Worm (Caenorhabditis elegans) whole organism, L3 larva: ENCODE data around the gene hsp-6.
A peak's percentile ranks its signal among the peaks of the same experiment; 100 is the strongest.

ENCODE experiments used
- R02D3.7 ChIP-seq: fragments of 150-350 bp; optimal IDR thresholded peaks from 2 replicates; lab custom pipeline; 2014; ENCODE audit warnings: missing biosample characterization, missing genetic modification characterization
- ZK546.5 ChIP-seq: sonication (generic microtip); optimal IDR thresholded peaks from 2 replicates; lab custom pipeline; 2017; ENCODE audit warnings: missing biosample characterization, missing genetic modification characterization
- ama-1 ChIP-seq: fragments of 150-350 bp; optimal IDR thresholded peaks from 2 replicates; lab custom pipeline; 2018
- ceh-16 ChIP-seq: sonication (generic microtip); optimal IDR thresholded peaks from 2 replicates; lab custom pipeline; 2017; ENCODE audit warnings: missing biosample characterization, missing genetic modification characterization
- ceh-28 ChIP-seq: fragments of 150-350 bp; optimal IDR thresholded peaks from 2 replicates; lab custom pipeline; 2014; ENCODE audit warnings: missing biosample characterization, missing genetic modification reagents, missing genetic modification characterization
- ceh-82 ChIP-seq: fragments of 150-350 bp; optimal IDR thresholded peaks from 2 replicates; lab custom pipeline; 2014; ENCODE audit warnings: missing biosample characterization, missing genetic modification characterization
- ceh-9 ChIP-seq: sonication (generic microtip); optimal IDR thresholded peaks from 2 replicates; lab custom pipeline; 2018; ENCODE audit warnings: missing biosample characterization, missing genetic modification characterization
- daf-12 ChIP-seq: fragments of 150-350 bp; optimal IDR thresholded peaks from 2 replicates; lab custom pipeline; 2014; ENCODE audit warnings: missing biosample characterization, missing genetic modification reagents, missing genetic modification characterization
- egl-27 ChIP-seq: sonication (generic microtip); optimal IDR thresholded peaks from 4 replicates; lab custom pipeline; 2017; ENCODE audit warnings: missing biosample characterization, missing genetic modification reagents, missing genetic modification characterization
- egl-5 ChIP-seq: fragments of 150-350 bp; optimal IDR thresholded peaks from 2 replicates; lab custom pipeline; 2017; ENCODE audit warnings: missing biosample characterization, missing genetic modification reagents, missing genetic modification characterization, inconsistent platforms
- elt-1 ChIP-seq: fragments of 150-350 bp; optimal IDR thresholded peaks from 2 replicates; lab custom pipeline; 2014; ENCODE audit warnings: missing biosample characterization, missing genetic modification characterization
- elt-2 ChIP-seq: sonication (generic microtip); optimal IDR thresholded peaks from 2 replicates; lab custom pipeline; 2016; ENCODE audit warnings: missing genetic modification reagents, mild to moderate bottlenecking, missing genetic modification characterization, missing compliant biosample characterization
- fkh-10 ChIP-seq: sonication (generic microtip); optimal IDR thresholded peaks from 2 replicates; lab custom pipeline; 2017; ENCODE audit warnings: missing biosample characterization, missing genetic modification reagents, missing genetic modification characterization
- fkh-2 ChIP-seq: fragments of 150-350 bp; optimal IDR thresholded peaks from 2 replicates; lab custom pipeline; 2014; ENCODE audit warnings: missing biosample characterization, missing genetic modification reagents, missing genetic modification characterization
- fos-1 ChIP-seq: fragments of 150-350 bp; optimal IDR thresholded peaks from 2 replicates; lab custom pipeline; 2014; ENCODE audit warnings: missing biosample characterization, missing genetic modification characterization
- hmg-11 ChIP-seq: sonication (generic microtip); optimal IDR thresholded peaks from 2 replicates; lab custom pipeline; 2016; ENCODE audit warnings: missing genetic modification characterization, missing compliant biosample characterization
- lin-15B ChIP-seq: fragments of 150-350 bp; optimal IDR thresholded peaks from 2 replicates; lab custom pipeline; 2014; ENCODE audit warnings: missing biosample characterization, missing genetic modification characterization
- lin-39 ChIP-seq: fragments of 150-350 bp; optimal IDR thresholded peaks from 2 replicates; lab custom pipeline; 2018; ENCODE audit warnings: missing biosample characterization, missing genetic modification reagents, missing genetic modification characterization
- lsy-12 ChIP-seq: sonication (generic microtip); optimal IDR thresholded peaks from 2 replicates; lab custom pipeline; 2016; ENCODE audit warnings: mild to moderate bottlenecking, missing genetic modification characterization, missing compliant biosample characterization
- mdl-1 ChIP-seq: fragments of 150-350 bp; optimal IDR thresholded peaks from 2 replicates; lab custom pipeline; 2014; ENCODE audit warnings: missing biosample characterization, missing genetic modification characterization
- mml-1 ChIP-seq: fragments of 150-350 bp; sonication (generic microtip); optimal IDR thresholded peaks from 3 replicates; lab custom pipeline; 2014; ENCODE audit warnings: missing biosample characterization, missing genetic modification characterization
- nfya-1 ChIP-seq: sonication (generic microtip); optimal IDR thresholded peaks from 2 replicates; lab custom pipeline; 2017; ENCODE audit warnings: missing genetic modification characterization, mild to moderate bottlenecking, missing compliant biosample characterization, antibody characterized with exemption, moderate library complexity; ENCODE audit not compliant: insufficient read depth
- nhr-11 ChIP-seq: fragments of 150-350 bp; optimal IDR thresholded peaks from 2 replicates; lab custom pipeline; 2014; ENCODE audit warnings: missing biosample characterization, missing genetic modification characterization
- nhr-12 ChIP-seq: fragments of 150-350 bp; optimal IDR thresholded peaks from 2 replicates; lab custom pipeline; 2014; ENCODE audit warnings: missing biosample characterization, missing genetic modification characterization
- nhr-23 ChIP-seq: fragments of 150-350 bp; optimal IDR thresholded peaks from 2 replicates; lab custom pipeline; 2014; ENCODE audit warnings: missing biosample characterization, missing genetic modification reagents, missing genetic modification characterization
- nhr-237 ChIP-seq: fragments of 150-350 bp; optimal IDR thresholded peaks from 2 replicates; lab custom pipeline; 2014; ENCODE audit warnings: missing biosample characterization, missing genetic modification characterization
- nhr-25 ChIP-seq: sonication (generic microtip); optimal IDR thresholded peaks from 2 replicates; lab custom pipeline; 2017; ENCODE audit warnings: missing biosample characterization, missing genetic modification characterization
- nhr-28 ChIP-seq: fragments of 150-350 bp; optimal IDR thresholded peaks from 2 replicates; lab custom pipeline; 2014; ENCODE audit warnings: missing biosample characterization, missing genetic modification characterization
- nhr-43 ChIP-seq: sonication (generic microtip); optimal IDR thresholded peaks from 2 replicates; lab custom pipeline; 2016; ENCODE audit warnings: mild to moderate bottlenecking, missing genetic modification characterization, missing compliant biosample characterization; ENCODE audit not compliant: poor library complexity, severe bottlenecking
- nhr-67 ChIP-seq: fragments of 150-350 bp; optimal IDR thresholded peaks from 2 replicates; lab custom pipeline; 2014; ENCODE audit warnings: missing biosample characterization, missing genetic modification characterization
- nhr-76 ChIP-seq: fragments of 150-350 bp; sonication (generic microtip); optimal IDR thresholded peaks from 5 replicates; lab custom pipeline; 2014; ENCODE audit warnings: missing biosample characterization, missing genetic modification characterization
- nhr-77 ChIP-seq: fragments of 150-350 bp; optimal IDR thresholded peaks from 2 replicates; lab custom pipeline; 2014; ENCODE audit warnings: missing biosample characterization, missing genetic modification characterization
- pha-4 ChIP-seq: fragments of 150-350 bp; optimal IDR thresholded peaks from 2 replicates; lab custom pipeline; 2014; ENCODE audit warnings: missing biosample characterization, missing genetic modification reagents, missing genetic modification characterization
- pqm-1 ChIP-seq: fragments of 150-350 bp; optimal IDR thresholded peaks from 2 replicates; lab custom pipeline; 2017; ENCODE audit warnings: missing biosample characterization, missing genetic modification characterization, inconsistent platforms
- sea-2 ChIP-seq: fragments of 150-350 bp; sonication (generic microtip); optimal IDR thresholded peaks from 4 replicates; lab custom pipeline; 2014; ENCODE audit warnings: missing biosample characterization, missing genetic modification reagents, missing genetic modification characterization
- skn-1 ChIP-seq: fragments of 150-350 bp; optimal IDR thresholded peaks from 2 replicates; lab custom pipeline; 2014; ENCODE audit warnings: missing biosample characterization, missing genetic modification characterization
- snpc-4 ChIP-seq: fragments of 150-350 bp; optimal IDR thresholded peaks from 2 replicates; lab custom pipeline; 2014; ENCODE audit warnings: missing biosample characterization, missing genetic modification characterization
- tbx-2 ChIP-seq: sonication (generic microtip); optimal IDR thresholded peaks from 2 replicates; lab custom pipeline; 2016; ENCODE audit warnings: mild to moderate bottlenecking, missing genetic modification characterization, missing compliant biosample characterization
- unc-39 ChIP-seq: sonication (generic microtip); optimal IDR thresholded peaks from 4 replicates; lab custom pipeline; 2017; ENCODE audit warnings: missing biosample characterization, missing genetic modification characterization
- unc-62 ChIP-seq: fragments of 150-350 bp; sonication (generic microtip); optimal IDR thresholded peaks from 4 replicates; lab custom pipeline; 2014; ENCODE audit warnings: missing biosample characterization, missing genetic modification reagents, missing genetic modification characterization
- zag-1 ChIP-seq: fragments of 150-350 bp; optimal IDR thresholded peaks from 2 replicates; lab custom pipeline; 2014; ENCODE audit warnings: missing biosample characterization, missing genetic modification characterization
- ztf-11 ChIP-seq: fragments of 150-350 bp; optimal IDR thresholded peaks from 2 replicates; lab custom pipeline; 2014; ENCODE audit warnings: missing biosample characterization, missing genetic modification characterization
- ztf-4 ChIP-seq: fragments of 150-350 bp; optimal IDR thresholded peaks from 2 replicates; lab custom pipeline; 2014; ENCODE audit warnings: missing biosample characterization, missing genetic modification characterization

hsp-6 gene

ce11 chrV:4867535-4867934 is 41.0 kb upstream of the hsp-6 start:
- TF ChIP-seq egl-27 (tag; lab: Kevin White, UChicago) = no peak
- TF ChIP-seq fkh-10 (GFP tag; lab: Kevin White, UChicago) = no peak
- TF ChIP-seq hmg-11 (tag; lab: Kevin White, UChicago) = no peak
- no peak for TF ChIP-seq nhr-43 (tag; lab: Kevin White, UChicago)
- TF ChIP-seq skn-1 (tag; lab: Kevin White, UChicago) = no peak
- no peak for TF ChIP-seq fkh-2 (tag; lab: Kevin White, UChicago)
- no peak for TF ChIP-seq ztf-4 (tag; lab: Kevin White, UChicago)
- TF ChIP-seq elt-1 = no peak
- TF ChIP-seq ceh-9 = no peak
- no peak for TF ChIP-seq ZK546.5 (tag; lab: Kevin White, UChicago)
- TF ChIP-seq nhr-237 (tag; lab: Kevin White, UChicago) = no peak
- no peak for TF ChIP-seq daf-12 (tag; lab: Kevin White, UChicago)
- no peak for TF ChIP-seq lin-15B (tag; lab: Kevin White, UChicago)
- no peak for TF ChIP-seq nhr-77
- no peak for TF ChIP-seq nfya-1 (tag; lab: Kevin White, UChicago)
- no peak for TF ChIP-seq tbx-2 (tag; lab: Kevin White, UChicago)
- no peak for TF ChIP-seq nhr-67 (tag; lab: Kevin White, UChicago)
- TF ChIP-seq mdl-1 = no peak

ce11 chrV:4865364-4865763 is 38.8 kb upstream of the hsp-6 start, which contains the start of gene srd-32:
TSS of gene srd-32 (plus strand) at chrV:4865664.
- TF ChIP-seq tbx-2 (tag; lab: Kevin White, UChicago) (no peak), nhr-25 (tag; lab: Kevin White, UChicago) (no peak), nfya-1 (tag; lab: Kevin White, UChicago) (no peak), fos-1 (no peak), zag-1 (tag; lab: Kevin White, UChicago) (no peak), nhr-77 (no peak), ceh-28 (tag; lab: Kevin White, UChicago) (no peak), ZK546.5 (tag; lab: Kevin White, UChicago) (no peak), sea-2 (no peak), mdl-1 (no peak)

- TF ChIP-seq ceh-82 = no peak
- no peak for TF ChIP-seq fkh-2 (tag; lab: Kevin White, UChicago)
These were observed 37.8 kb upstream of the hsp-6 start for ce11 chrV:4864330-4864729.

ce11 chrV:4862737-4863136 is 36.2 kb upstream of the hsp-6 start, which contains the start of gene C37H5.13:
TSS of gene C37H5.13 (minus strand) at chrV:4862965.
- TF ChIP-seq nhr-11 (tag; lab: Kevin White, UChicago) (no peak), pqm-1 (tag; lab: Kevin White, UChicago) (peak; percentile 24), ama-1 (lab: Kevin White, UChicago) (no peak), unc-62 (GFP tag; lab: Kevin White, UChicago) (no peak), nfya-1 (tag; lab: Kevin White, UChicago) (peak; percentile 27), unc-39 (tag; lab: Kevin White, UChicago) (no peak), elt-1 (no peak), pha-4 (peak; percentile 74), skn-1 (tag; lab: Kevin White, UChicago) (peak; percentile 4), hmg-11 (tag; lab: Kevin White, UChicago) (peak; percentile 69), ceh-16 (tag; lab: Kevin White, UChicago) (no peak), egl-5 (tag; lab: Kevin White, UChicago) (no peak)

- TF ChIP-seq snpc-4 (tag; lab: Kevin White, UChicago) = no peak
- TF ChIP-seq lin-39 (tag; lab: Kevin White, UChicago) = no peak
- TF ChIP-seq nhr-12 (tag; lab: Kevin White, UChicago) = no peak
- no peak for TF ChIP-seq ztf-4 (tag; lab: Kevin White, UChicago)
- TF ChIP-seq zag-1 (tag; lab: Kevin White, UChicago) = no peak
- TF ChIP-seq hmg-11 (tag; lab: Kevin White, UChicago) = peak; percentile 30
- no peak for TF ChIP-seq tbx-2 (tag; lab: Kevin White, UChicago)
- no peak for TF ChIP-seq egl-27 (tag; lab: Kevin White, UChicago)
- TF ChIP-seq nhr-23 (tag; lab: Kevin White, UChicago) = peak; percentile 1
- TF ChIP-seq nhr-28 (tag; lab: Kevin White, UChicago) = no peak
- no peak for TF ChIP-seq R02D3.7 (tag; lab: Kevin White, UChicago)
- TF ChIP-seq daf-12 (tag; lab: Kevin White, UChicago) = no peak
- TF ChIP-seq elt-2 (tag; lab: Kevin White, UChicago) = no peak
- no peak for TF ChIP-seq nhr-237 (tag; lab: Kevin White, UChicago)
- no peak for TF ChIP-seq ztf-11
- no peak for TF ChIP-seq mdl-1
- no peak for TF ChIP-seq ceh-16 (tag; lab: Kevin White, UChicago)
- TF ChIP-seq nfya-1 (tag; lab: Kevin White, UChicago) = peak; percentile 53
- TF ChIP-seq lsy-12 (tag; lab: Kevin White, UChicago) = no peak
- no peak for TF ChIP-seq nhr-67 (tag; lab: Kevin White, UChicago)
- TF ChIP-seq unc-62 (GFP tag; lab: Kevin White, UChicago) = no peak
- no peak for TF ChIP-seq ceh-82
- no peak for TF ChIP-seq nhr-77
- TF ChIP-seq ZK546.5 (tag; lab: Kevin White, UChicago) = no peak
- no peak for TF ChIP-seq ceh-28 (tag; lab: Kevin White, UChicago)
- TF ChIP-seq nhr-25 (tag; lab: Kevin White, UChicago) = peak; percentile 7
- no peak for TF ChIP-seq nhr-76
- TF ChIP-seq mml-1 = no peak
These were observed 34.0 kb upstream of the hsp-6 start for ce11 chrV:4860525-4860924.
